Worm (Caenorhabditis elegans) whole organism, L2 larva: Measurements from ENCODE around the gene fahd-1.
A peak's percentile ranks its signal among the peaks of the same experiment; 100 is the strongest.

ENCODE experiments used
- blmp-1 ChIP-seq: sonication (generic microtip); optimal IDR thresholded peaks from 2 replicates; lab custom pipeline; 2017; ENCODE audit warnings: missing genetic modification characterization, mild to moderate bottlenecking, missing compliant biosample characterization, antibody characterized with exemption, moderate library complexity; ENCODE audit not compliant: insufficient read depth
- mab-5 ChIP-seq: fragments of 150-350 bp; optimal IDR thresholded peaks from 2 replicates; lab custom pipeline; 2014; ENCODE audit warnings: missing biosample characterization, missing genetic modification characterization
- mdl-1 ChIP-seq, 2 experiments: fragments of 150-350 bp in 1 of 2; sonication (generic microtip) in 1 of 2; optimal IDR thresholded peaks; 2 replicates each; lab custom pipeline; 2017; ENCODE audit warnings: missing biosample characterization in 2 of 2, missing genetic modification characterization in 2 of 2
- nhr-11 ChIP-seq: fragments of 150-350 bp; optimal IDR thresholded peaks from 2 replicates; lab custom pipeline; 2014; ENCODE audit warnings: missing biosample characterization, missing genetic modification characterization
- unc-62 ChIP-seq: fragments of 150-350 bp; optimal IDR thresholded peaks from 2 replicates; lab custom pipeline; 2014; ENCODE audit warnings: missing biosample characterization, missing genetic modification reagents, missing genetic modification characterization
- ztf-11 ChIP-seq: sonication (generic microtip); optimal IDR thresholded peaks from 2 replicates; lab custom pipeline; 2017; ENCODE audit warnings: missing biosample characterization, missing genetic modification characterization

- no peak for TF ChIP-seq ztf-11 (tag; lab: Kevin White, UChicago)
- no peak for TF ChIP-seq unc-62
- TF ChIP-seq blmp-1 (tag; lab: Kevin White, UChicago): peak; percentile 87
- no peak for TF ChIP-seq mab-5 (tag; lab: Kevin White, UChicago)
- peak; percentile 52 to 80 for TF ChIP-seq mdl-1 (tag; optimal IDR thresholded peaks at IDR 0.05; lab: Kevin White, UChicago)
- no peak for TF ChIP-seq nhr-11 (tag; lab: Kevin White, UChicago)
These were observed at the start of gene fahd-1, which contains the start of gene ZK688.5 for ce11 chrIII:7891573-7892306.
